Worm (Caenorhabditis elegans): ENCODE measurements around the gene F59H6.14.

- TF ChIP-seq ama-1 (optimal IDR thresholded peaks at IDR 0.05) (no peak), ama-1 (GFP tag; optimal IDR thresholded peaks at IDR 0.05) (no peak), tlf-1 (GFP tag; optimal IDR thresholded peaks at IDR 0.05) (no peak), ekl-4 (GFP tag; IDR thresholded peaks at IDR 0.05) (no peak), Y53G8AR.9 (GFP tag; conservative IDR thresholded peaks at IDR 0.05) (no peak), nfya-2 (GFP tag; IDR thresholded peaks at IDR 0.05) (no peak), F52B5.7 (tag; optimal IDR thresholded peaks at IDR 0.05) (no peak), C06A6.2 (GFP tag; conservative IDR thresholded peaks at IDR 0.05) (no peak), F55B11.4 (tag; optimal IDR thresholded peaks at IDR 0.05; ENCODE audit: borderline replicate concordance, insufficient read depth) (no peak)
These were observed 43.1 kb downstream of the F59H6.14 start for ce11 chrII:2076467-2076866.
